Worm (Caenorhabditis elegans) whole organism, young adult: ENCODE data around the gene K05B2.4.

Source experiments
- B0019.2 ChIP-seq: fragments of 200-800 bp; sonication (Bioruptor generic); conservative IDR thresholded peaks from 2 replicates; pipeline ENCODE4 v1.3.6; 2022; ENCODE audit warnings: missing genetic modification reagents, missing genetic modification characterization, missing compliant biosample characterization
- F10E7.11 ChIP-seq: sonication (generic microtip); optimal IDR thresholded peaks from 2 replicates; lab custom pipeline; 2017; ENCODE audit warnings: mild to moderate bottlenecking, missing genetic modification characterization, moderate library complexity, missing compliant biosample characterization
- F22D6.2 ChIP-seq: sonication (generic microtip); optimal IDR thresholded peaks from 2 replicates; lab custom pipeline; 2016; ENCODE audit warnings: mild to moderate bottlenecking, missing genetic modification characterization, missing compliant biosample characterization
- F33H1.4 ChIP-seq: fragments of 200-800 bp; sonication (Bioruptor generic); IDR thresholded peaks from 2 replicates; pipeline ENCODE4 v1.3.6; 2022; ENCODE audit warnings: missing genetic modification reagents, missing genetic modification characterization, missing compliant biosample characterization
- F37B4.10 ChIP-seq: fragments of 200-800 bp; sonication (Bioruptor generic); IDR thresholded peaks from 2 replicates; pipeline ENCODE4 v1.3.6; 2022; ENCODE audit warnings: missing genetic modification characterization, missing compliant biosample characterization
- F39B2.1 ChIP-seq: fragments of 200-800 bp; sonication (Bioruptor generic); IDR thresholded peaks from 2 replicates; pipeline ENCODE4 v1.3.6; 2022; ENCODE audit warnings: missing genetic modification reagents, missing genetic modification characterization, missing compliant biosample characterization
- F52B5.7 ChIP-seq: sonication (generic microtip); optimal IDR thresholded peaks from 2 replicates; lab custom pipeline; 2016; ENCODE audit warnings: mild to moderate bottlenecking, missing genetic modification characterization, missing compliant biosample characterization
- Y53G8AR.9 ChIP-seq: fragments of 200-800 bp; sonication (Bioruptor generic); conservative IDR thresholded peaks from 2 replicates; pipeline ENCODE4 v1.3.6; 2022; ENCODE audit warnings: missing genetic modification reagents, missing genetic modification characterization, missing compliant biosample characterization
- Y67H2A.10 ChIP-seq: fragments of 200-800 bp; sonication (Bioruptor generic); conservative IDR thresholded peaks from 2 replicates; pipeline ENCODE4 v1.3.6; 2022; ENCODE audit warnings: missing genetic modification reagents, missing genetic modification characterization, missing compliant biosample characterization
- Y79H2A.3 ChIP-seq: fragments of 200-800 bp; sonication (Bioruptor generic); conservative IDR thresholded peaks from 2 replicates; pipeline ENCODE4 v1.3.6; 2022; ENCODE audit warnings: missing genetic modification reagents, missing genetic modification characterization, missing compliant biosample characterization
- aptf-2 ChIP-seq: fragments of 200-800 bp; sonication (Bioruptor generic); conservative IDR thresholded peaks from 2 replicates; pipeline ENCODE4 v1.3.6; 2022; ENCODE audit warnings: missing genetic modification reagents, missing genetic modification characterization, missing compliant biosample characterization
- attf-3 ChIP-seq: fragments of 200-800 bp; sonication (Bioruptor generic); conservative IDR thresholded peaks from 2 replicates; pipeline ENCODE4 v1.3.6; 2022; ENCODE audit warnings: missing genetic modification reagents, missing genetic modification characterization, missing compliant biosample characterization
- attf-5 ChIP-seq: fragments of 200-800 bp; sonication (Bioruptor generic); optimal IDR thresholded peaks from 2 replicates; lab custom pipeline; 2018; ENCODE audit warnings: mild to moderate bottlenecking, missing genetic modification characterization, missing compliant biosample characterization
- bed-1 ChIP-seq: fragments of 200-800 bp; sonication (Bioruptor generic); IDR thresholded peaks from 2 replicates; pipeline ENCODE4 v1.3.6; 2022; ENCODE audit warnings: missing genetic modification reagents, missing genetic modification characterization, missing compliant biosample characterization
- bed-2 ChIP-seq: fragments of 200-800 bp; sonication (Bioruptor generic); IDR thresholded peaks from 2 replicates; pipeline ENCODE4 v1.3.6; 2022; ENCODE audit warnings: missing genetic modification reagents, missing genetic modification characterization, missing compliant biosample characterization
- ceh-27 ChIP-seq: fragments of 200-800 bp; sonication (Bioruptor generic); optimal IDR thresholded peaks from 2 replicates; lab custom pipeline; 2018; ENCODE audit warnings: mild to moderate bottlenecking, missing genetic modification characterization, moderate library complexity, missing compliant biosample characterization
- chd-7 ChIP-seq: sonication (generic microtip); optimal IDR thresholded peaks from 2 replicates; lab custom pipeline; 2016; ENCODE audit warnings: mild to moderate bottlenecking, missing genetic modification characterization, moderate library complexity, missing compliant biosample characterization
- dox-1 ChIP-seq: fragments of 200-800 bp; sonication (Bioruptor generic); IDR thresholded peaks from 2 replicates; pipeline ENCODE4 v1.3.6; 2022; ENCODE audit warnings: missing genetic modification reagents, missing genetic modification characterization, missing compliant biosample characterization
- egl-44 ChIP-seq: fragments of 200-800 bp; sonication (Bioruptor generic); IDR thresholded peaks from 2 replicates; pipeline ENCODE4 v1.3.6; 2022; ENCODE audit warnings: missing genetic modification reagents, missing genetic modification characterization, missing compliant biosample characterization
- gei-17 ChIP-seq: fragments of 200-800 bp; sonication (Bioruptor generic); optimal IDR thresholded peaks from 2 replicates; lab custom pipeline; 2018; ENCODE audit warnings: mild to moderate bottlenecking, missing genetic modification characterization, missing compliant biosample characterization
- hlh-26 ChIP-seq: fragments of 200-800 bp; sonication (Bioruptor generic); conservative IDR thresholded peaks from 2 replicates; pipeline ENCODE4 v1.3.6; 2022; ENCODE audit warnings: missing genetic modification reagents, missing genetic modification characterization, missing compliant biosample characterization
- hmg-1.2 ChIP-seq: fragments of 200-800 bp; sonication (Bioruptor generic); IDR thresholded peaks from 2 replicates; pipeline ENCODE4 v1.3.6; 2022; ENCODE audit warnings: missing genetic modification reagents, missing genetic modification characterization, missing compliant biosample characterization
- hsf-1 ChIP-seq: fragments of 200-800 bp; sonication (Bioruptor generic); IDR thresholded peaks from 2 replicates; pipeline ENCODE4 v1.3.6; 2022; ENCODE audit warnings: missing genetic modification reagents, missing genetic modification characterization, missing compliant biosample characterization
- let-607 ChIP-seq, 2 experiments: fragments of 200-800 bp in 1 of 2; sonication (Bioruptor generic) in 1 of 2; sonication (generic microtip) in 1 of 2; optimal IDR thresholded peaks; 2 replicates each; lab custom pipeline; 2016 to 2018; ENCODE audit warnings: mild to moderate bottlenecking in 2 of 2, missing compliant biosample characterization in 2 of 2, missing genetic modification characterization in 2 of 2, moderate library complexity in 2 of 2, missing genotype in 1 of 2
- lin-54 ChIP-seq: fragments of 200-800 bp; sonication (Bioruptor generic); optimal IDR thresholded peaks from 2 replicates; lab custom pipeline; 2018; ENCODE audit warnings: mild to moderate bottlenecking, missing genetic modification characterization, missing compliant biosample characterization
- lsl-1 ChIP-seq: fragments of 200-800 bp; sonication (Bioruptor generic); optimal IDR thresholded peaks from 2 replicates; lab custom pipeline; 2018; ENCODE audit warnings: mild to moderate bottlenecking, missing genetic modification characterization, moderate library complexity, missing compliant biosample characterization
- mel-28 ChIP-seq: sonication (generic microtip); optimal IDR thresholded peaks from 2 replicates; lab custom pipeline; 2016; ENCODE audit warnings: borderline replicate concordance, mild to moderate bottlenecking, missing genetic modification characterization, missing compliant biosample characterization
- nfyb-1 ChIP-seq: fragments of 200-800 bp; sonication (Bioruptor generic); IDR thresholded peaks from 2 replicates; pipeline ENCODE4 v1.3.6; 2022; ENCODE audit warnings: missing genetic modification reagents, missing genetic modification characterization, missing compliant biosample characterization
- nhr-179 ChIP-seq: sonication (generic microtip); optimal IDR thresholded peaks from 2 replicates; lab custom pipeline; 2016; ENCODE audit warnings: mild to moderate bottlenecking, missing genetic modification characterization, missing compliant biosample characterization
- nhr-27 ChIP-seq: fragments of 200-800 bp; sonication (Bioruptor generic); optimal IDR thresholded peaks from 2 replicates; lab custom pipeline; 2018; ENCODE audit warnings: mild to moderate bottlenecking, missing genetic modification characterization, moderate library complexity, missing compliant biosample characterization
- nhr-80 ChIP-seq: sonication (generic microtip); optimal IDR thresholded peaks from 2 replicates; lab custom pipeline; 2016; ENCODE audit warnings: missing genetic modification characterization, missing compliant biosample characterization
- pha-4 ChIP-seq: fragments of 150-350 bp; sonication (generic microtip); optimal IDR thresholded peaks from 2 replicates; lab custom pipeline; 2014; ENCODE audit warnings: missing biosample characterization, missing genetic modification reagents, missing genetic modification characterization
- rcor-1 ChIP-seq: fragments of 200-800 bp; sonication (Bioruptor generic); IDR thresholded peaks from 2 replicates; pipeline ENCODE4 v1.3.6; 2022; ENCODE audit warnings: missing genetic modification reagents, missing genetic modification characterization, missing compliant biosample characterization
- snpc-1.1 ChIP-seq: sonication (generic microtip); optimal IDR thresholded peaks from 2 replicates; lab custom pipeline; 2017; ENCODE audit warnings: missing genetic modification characterization, mild to moderate bottlenecking, missing compliant biosample characterization, antibody characterized with exemption, moderate library complexity, missing genotype, missing genetic modification reagents; ENCODE audit not compliant: insufficient read depth
- somi-1 ChIP-seq: fragments of 200-800 bp; sonication (Bioruptor generic); optimal IDR thresholded peaks from 2 replicates; lab custom pipeline; 2018; ENCODE audit warnings: mild to moderate bottlenecking, missing genetic modification characterization, missing compliant biosample characterization
- unc-62 ChIP-seq: fragments of 150-350 bp; optimal IDR thresholded peaks from 2 replicates; lab custom pipeline; 2014; ENCODE audit warnings: missing biosample characterization, missing genetic modification reagents, missing genetic modification characterization
- zfh-2 ChIP-seq: fragments of 200-800 bp; sonication (Bioruptor generic); conservative IDR thresholded peaks from 2 replicates; pipeline ENCODE4 v1.3.6; 2022; ENCODE audit warnings: missing genetic modification reagents, missing genetic modification characterization, missing compliant biosample characterization
- ztf-22 ChIP-seq: fragments of 200-800 bp; sonication (Bioruptor generic); optimal IDR thresholded peaks from 2 replicates; lab custom pipeline; 2018; ENCODE audit warnings: mild to moderate bottlenecking, missing genetic modification characterization, moderate library complexity, missing compliant biosample characterization

Gene K05B2.4

ce11 chrX:4947749-4948148 is 27.0 kb upstream of the K05B2.4 start, which contains the start of gene tyra-3 (continued):
- TF ChIP-seq nfyb-1 (GFP tag; lab: Robert Waterston, UW) = no peak

- peak; percentile 47 for TF ChIP-seq ceh-27 (GFP tag; lab: Kevin White, UChicago)
- no peak for TF ChIP-seq hmg-1.2 (GFP tag; lab: Robert Waterston, UW)
These were observed 18.2 kb upstream of the K05B2.4 start for ce11 chrX:4938990-4939389.

ce11 chrX:4932964-4933363 is 12.2 kb upstream of the K05B2.4 start:
- TF ChIP-seq F39B2.1 = no peak
- no peak for TF ChIP-seq dox-1 (GFP tag; lab: Robert Waterston, UW)
- 0 out of 2 replicates have a peak, but pooled peaks have one; percentile 32 for TF ChIP-seq F37B4.10

ce11 chrX:4932023-4932422 is 11.2 kb upstream of the K05B2.4 start:
- TF ChIP-seq F10E7.11 (tag; lab: Kevin White, UChicago) (no peak), lsl-1 (no peak), snpc-1.1 (tag; lab: Kevin White, UChicago) (no peak), Y53G8AR.9 (no peak), nhr-179 (tag; lab: Kevin White, UChicago) (no peak), nhr-27 (tag; lab: Kevin White, UChicago) (no peak), hlh-26 (no peak), F33H1.4 (GFP tag; lab: Robert Waterston, UW) (no peak), somi-1 (GFP tag; lab: Kevin White, UChicago) (no peak), attf-3 (GFP tag; lab: Robert Waterston, UW) (no peak), F52B5.7 (tag; lab: Kevin White, UChicago) (no peak)

ce11 chrX:4929657-4930056 is 8.9 kb upstream of the K05B2.4 start, which contains the start of gene mct-4:
TSS of gene mct-4 (minus strand) at chrX:4929757.
- TF ChIP-seq Y79H2A.3 (GFP tag; lab: Robert Waterston, UW) = no peak
- TF ChIP-seq egl-44 = no peak
- TF ChIP-seq B0019.2 (GFP tag; lab: Robert Waterston, UW) = no peak
- no peak for TF ChIP-seq lin-54
- TF ChIP-seq ztf-22 = no peak
- no peak for TF ChIP-seq chd-7 (tag; lab: Kevin White, UChicago)
- TF ChIP-seq bed-2 (GFP tag; lab: Robert Waterston, UW) = no peak
- no peak for TF ChIP-seq rcor-1 (GFP tag; lab: Robert Waterston, UW)
- TF ChIP-seq attf-5 (GFP tag; lab: Kevin White, UChicago) = no peak
- TF ChIP-seq pha-4 (tag; lab: Kevin White, UChicago) = no peak
- no peak for TF ChIP-seq aptf-2 (GFP tag; lab: Robert Waterston, UW)
- no peak for TF ChIP-seq gei-17 (GFP tag; lab: Kevin White, UChicago)
- TF ChIP-seq mel-28 (tag; lab: Kevin White, UChicago) = no peak

ce11 chrX:4928118-4928517 is 7.3 kb upstream of the K05B2.4 start:
- TF ChIP-seq hsf-1 (GFP tag; lab: Robert Waterston, UW) (no peak), nhr-80 (peak; percentile 88), bed-2 (GFP tag; lab: Robert Waterston, UW) (no peak), bed-1 (GFP tag; lab: Robert Waterston, UW) (no peak), snpc-1.1 (tag; lab: Kevin White, UChicago) (no peak), Y67H2A.10 (GFP tag; lab: Robert Waterston, UW) (no peak), F33H1.4 (GFP tag; lab: Robert Waterston, UW) (no peak), unc-62 (GFP tag; lab: Kevin White, UChicago) (no peak), F22D6.2 (tag; lab: Kevin White, UChicago) (no peak), zfh-2 (no peak), let-607 (tag; optimal IDR thresholded peaks at IDR 0.05; lab: Kevin White, UChicago) (peak in 1 of 2 experiments; percentile 4)
